Fruit fly (Drosophila melanogaster) whole organism, embryonic: ENCODE results near the gene SIDL.

Source experiments
- BEAF-32 ChIP-seq: fragments of 200-800 bp; sonication (Bioruptor generic); optimal IDR thresholded peaks from 3 replicates; lab custom pipeline; 2017; ENCODE audit warnings: missing biosample characterization, missing genetic modification characterization, mild to moderate bottlenecking, moderate library complexity, missing genetic modification reagents
- CG10267 ChIP-seq: fragments of 200-800 bp; sonication (Bioruptor generic); optimal IDR thresholded peaks from 2 replicates; lab custom pipeline; 2018; ENCODE audit warnings: missing biosample characterization, mild to moderate bottlenecking, missing genetic modification characterization, moderate library complexity
- CG12219 ChIP-seq: fragments of 200-800 bp; sonication (Bioruptor generic); optimal IDR thresholded peaks from 3 replicates; lab custom pipeline; 2018; ENCODE audit warnings: missing biosample characterization, mild to moderate bottlenecking, missing genetic modification characterization
- CG14710 ChIP-seq: fragments of 200-800 bp; sonication (Bioruptor generic); optimal IDR thresholded peaks from 3 replicates; lab custom pipeline; 2019; ENCODE audit warnings: missing biosample characterization, mild to moderate bottlenecking, missing genetic modification characterization, moderate library complexity
- CG1603 ChIP-seq: fragments of 200-800 bp; sonication (Bioruptor generic); optimal IDR thresholded peaks from 2 replicates; lab custom pipeline; 2019; ENCODE audit warnings: missing biosample characterization, mild to moderate bottlenecking, missing genetic modification characterization, moderate library complexity
- CG17802 ChIP-seq: fragments of 200-800 bp; sonication (Bioruptor generic); optimal IDR thresholded peaks from 2 replicates; lab custom pipeline; 2018; ENCODE audit warnings: missing biosample characterization, mild to moderate bottlenecking, missing genetic modification characterization, moderate library complexity
- CG18011 ChIP-seq: fragments of 200-800 bp; sonication (Bioruptor generic); optimal IDR thresholded peaks from 2 replicates; lab custom pipeline; 2017; ENCODE audit warnings: missing biosample characterization, missing genetic modification characterization, mild to moderate bottlenecking, moderate library complexity, missing genotype
- CG3281 ChIP-seq: fragments of 200-800 bp; sonication (Bioruptor generic); optimal IDR thresholded peaks from 3 replicates; lab custom pipeline; 2017; ENCODE audit warnings: missing biosample characterization, mild to moderate bottlenecking, missing genetic modification characterization
- CG34422 ChIP-seq: fragments of 200-800 bp; sonication (Bioruptor generic); IDR thresholded peaks from 3 replicates; pipeline ENCODE4 v1.3.6; 2022; ENCODE audit warnings: missing biosample characterization, missing genetic modification characterization
- CG42726 ChIP-seq: fragments of 200-800 bp; sonication (Bioruptor generic); IDR thresholded peaks from 2 replicates; pipeline ENCODE4 v1.3.6; 2022; ENCODE audit warnings: missing biosample characterization, missing genetic modification characterization; ENCODE audit not compliant: partially characterized antibody
- CG5953 ChIP-seq: fragments of 200-800 bp; sonication (Bioruptor generic); IDR thresholded peaks from 2 replicates; pipeline ENCODE4 v1.3.6; 2022; ENCODE audit warnings: missing biosample characterization, missing genetic modification characterization
- CG7372 ChIP-seq: fragments of 200-800 bp; sonication (Bioruptor generic); IDR thresholded peaks from 2 replicates; pipeline ENCODE4 v1.3.6; 2022; ENCODE audit warnings: missing biosample characterization, missing genetic modification characterization
- CG7556 ChIP-seq: fragments of 200-800 bp; sonication (Bioruptor generic); optimal IDR thresholded peaks from 2 replicates; lab custom pipeline; 2017; ENCODE audit warnings: missing biosample characterization, mild to moderate bottlenecking, missing genetic modification characterization
- CG9797 ChIP-seq: fragments of 200-800 bp; sonication (Bioruptor generic); optimal IDR thresholded peaks from 3 replicates; lab custom pipeline; 2018; ENCODE audit warnings: missing biosample characterization, mild to moderate bottlenecking, missing genetic modification characterization
- CHES-1-like ChIP-seq: fragments of 200-800 bp; sonication (Bioruptor generic); optimal IDR thresholded peaks from 2 replicates; lab custom pipeline; 2016; ENCODE audit warnings: missing biosample characterization, missing genetic modification characterization
- Dp ChIP-seq: fragments of 200-800 bp; sonication (Bioruptor generic); optimal IDR thresholded peaks from 2 replicates; lab custom pipeline; 2018; ENCODE audit warnings: missing biosample characterization, mild to moderate bottlenecking, missing genetic modification characterization, moderate library complexity
- E2f1 ChIP-seq: fragments of 200-800 bp; sonication (Bioruptor generic); IDR thresholded peaks from 2 replicates; pipeline ENCODE4 v1.3.6; 2022; ENCODE audit warnings: missing biosample characterization, missing genetic modification characterization
- E2f2 ChIP-seq: fragments of 200-800 bp; sonication (Bioruptor generic); IDR thresholded peaks from 2 replicates; pipeline ENCODE4 v1.3.6; 2022; ENCODE audit warnings: missing biosample characterization, missing genetic modification characterization
- GATAe ChIP-seq: fragments of 200-800 bp; sonication (Bioruptor generic); conservative IDR thresholded peaks from 2 replicates; pipeline ENCODE4 v1.3.6; 2022; ENCODE audit warnings: missing biosample characterization, missing genetic modification characterization
- Gug ChIP-seq: fragments of 200-800 bp; sonication (Bioruptor generic); IDR thresholded peaks from 4 replicates; pipeline ENCODE4 v1.3.6; 2022; ENCODE audit warnings: missing biosample characterization, missing genetic modification characterization
- MBD-R2 ChIP-seq: fragments of 200-800 bp; sonication (Bioruptor generic); IDR thresholded peaks from 2 replicates; pipeline ENCODE4 v1.3.6; 2022; ENCODE audit warnings: missing biosample characterization, missing genetic modification characterization
- MESR4 ChIP-seq: fragments of 200-800 bp; sonication (Bioruptor generic); optimal IDR thresholded peaks from 2 replicates; lab custom pipeline; 2018; ENCODE audit warnings: missing biosample characterization, mild to moderate bottlenecking, missing genetic modification characterization, moderate library complexity
- Max ChIP-seq: fragments of 200-800 bp; sonication (Bioruptor generic); optimal IDR thresholded peaks from 2 replicates; lab custom pipeline; 2016; ENCODE audit warnings: missing biosample characterization, mild to moderate bottlenecking, missing genetic modification characterization
- Mrtf ChIP-seq: fragments of 200-800 bp; sonication (Bioruptor generic); IDR thresholded peaks from 3 replicates; pipeline ENCODE4 v1.3.6; 2022; ENCODE audit warnings: missing biosample characterization, missing genetic modification characterization
- NFAT ChIP-seq: fragments of 200-800 bp; sonication (Bioruptor generic); IDR thresholded peaks from 2 replicates; pipeline ENCODE4 v1.3.6; 2022; ENCODE audit warnings: missing biosample characterization, missing genetic modification characterization
- Scr ChIP-seq: fragments of 200-800 bp; sonication (Bioruptor generic); IDR thresholded peaks from 2 replicates; pipeline ENCODE4 v1.3.6; 2022; ENCODE audit warnings: missing biosample characterization, missing genetic modification characterization; ENCODE audit not compliant: partially characterized antibody
- Stat92E ChIP-seq, 3 experiments: fragments of >200 bp in 2 of 3; fragments of 200-800 bp in 1 of 3; sonication (Bioruptor generic) in 1 of 3; optimal IDR thresholded peaks; 2 replicates each; lab custom pipeline; 2017 to 2019; ENCODE audit warnings: missing biosample characterization in 3 of 3, missing genetic modification characterization in 3 of 3, mild to moderate bottlenecking in 1 of 3, moderate library complexity in 1 of 3
- Vsx1 ChIP-seq: fragments of 200-800 bp; sonication (Bioruptor generic); optimal IDR thresholded peaks from 2 replicates; lab custom pipeline; 2017; ENCODE audit warnings: missing biosample characterization, mild to moderate bottlenecking, missing genetic modification characterization, missing genetic modification reagents
- YL-1 ChIP-seq: fragments of 200-800 bp; sonication (Bioruptor generic); optimal IDR thresholded peaks from 3 replicates; lab custom pipeline; 2017; ENCODE audit warnings: missing biosample characterization, mild to moderate bottlenecking, missing genetic modification characterization
- btn ChIP-seq: fragments of 200-800 bp; sonication (Bioruptor generic); optimal IDR thresholded peaks from 2 replicates; lab custom pipeline; 2016; ENCODE audit warnings: missing biosample characterization, missing genetic modification characterization
- croc ChIP-seq: fragments of 200-800 bp; sonication (Bioruptor generic); conservative IDR thresholded peaks from 3 replicates; pipeline ENCODE4 v1.3.6; 2022; ENCODE audit warnings: missing biosample characterization, missing genetic modification characterization
- dan ChIP-seq: fragments of 200-800 bp; sonication (Bioruptor generic); IDR thresholded peaks from 2 replicates; pipeline ENCODE4 v1.3.6; 2022; ENCODE audit warnings: missing biosample characterization, missing genetic modification characterization
- disco-r ChIP-seq: fragments of 200-800 bp; sonication (Bioruptor generic); optimal IDR thresholded peaks from 2 replicates; lab custom pipeline; 2016; ENCODE audit warnings: missing biosample characterization, missing genetic modification characterization
- dysf ChIP-seq: fragments of 200-800 bp; sonication (Bioruptor generic); IDR thresholded peaks from 3 replicates; pipeline ENCODE4 v1.3.6; 2022; ENCODE audit warnings: missing biosample characterization, missing genetic modification characterization
- ftz-f1 ChIP-seq: fragments of 200-800 bp; sonication (Bioruptor generic); optimal IDR thresholded peaks from 2 replicates; lab custom pipeline; 2016; ENCODE audit warnings: missing biosample characterization, missing genetic modification characterization
- gfzf ChIP-seq: fragments of 200-800 bp; sonication (Bioruptor generic); optimal IDR thresholded peaks from 2 replicates; lab custom pipeline; 2016; ENCODE audit warnings: missing biosample characterization, mild to moderate bottlenecking, missing genetic modification characterization, moderate library complexity
- her ChIP-seq: fragments of 200-800 bp; sonication (Bioruptor generic); optimal IDR thresholded peaks from 2 replicates; lab custom pipeline; 2016; ENCODE audit warnings: missing biosample characterization, missing genetic modification characterization
- mam ChIP-seq: fragments of 200-800 bp; sonication (Bioruptor generic); optimal IDR thresholded peaks from 3 replicates; lab custom pipeline; 2016; ENCODE audit warnings: missing biosample characterization, missing genetic modification characterization
- mirr ChIP-seq: fragments of 200-800 bp; sonication (Bioruptor generic); optimal IDR thresholded peaks from 3 replicates; lab custom pipeline; 2018; ENCODE audit warnings: missing biosample characterization, mild to moderate bottlenecking, missing genetic modification characterization
- pb ChIP-seq: fragments of 200-800 bp; sonication (Bioruptor generic); optimal IDR thresholded peaks from 3 replicates; lab custom pipeline; 2016; ENCODE audit warnings: missing biosample characterization, missing genetic modification characterization
- phol ChIP-seq: fragments of 200-800 bp; sonication (Bioruptor generic); optimal IDR thresholded peaks from 3 replicates; lab custom pipeline; 2018; ENCODE audit warnings: missing biosample characterization, mild to moderate bottlenecking, missing genetic modification characterization, moderate library complexity
- pros ChIP-seq: fragments of 200-800 bp; sonication (Bioruptor generic); optimal IDR thresholded peaks from 3 replicates; lab custom pipeline; 2019; ENCODE audit warnings: missing biosample characterization, mild to moderate bottlenecking, missing genetic modification characterization, moderate library complexity
- pzg ChIP-seq: fragments of 200-800 bp; sonication (Bioruptor generic); optimal IDR thresholded peaks from 3 replicates; lab custom pipeline; 2018; ENCODE audit warnings: missing biosample characterization, mild to moderate bottlenecking, missing genetic modification characterization, moderate library complexity
- sens ChIP-seq: fragments of 200-800 bp; sonication (Bioruptor generic); peaks from one replicate; lab custom pipeline; 2016; ENCODE audit warnings: missing biosample characterization, missing genetic modification characterization
- sens-2 ChIP-seq: fragments of 200-800 bp; sonication (Bioruptor generic); IDR thresholded peaks from 2 replicates; pipeline ENCODE4 v1.3.6; 2022; ENCODE audit warnings: missing biosample characterization, missing genetic modification characterization
- slou ChIP-seq: fragments of 200-800 bp; sonication (Bioruptor generic); optimal IDR thresholded peaks from 3 replicates; lab custom pipeline; 2016; ENCODE audit warnings: missing biosample characterization, missing genetic modification characterization
- ssp ChIP-seq: fragments of 200-800 bp; sonication (Bioruptor generic); IDR thresholded peaks from 2 replicates; pipeline ENCODE4 v1.3.6; 2022; ENCODE audit warnings: missing biosample characterization, missing genetic modification characterization
- stwl ChIP-seq: fragments of 200-800 bp; sonication (Bioruptor generic); optimal IDR thresholded peaks from 3 replicates; lab custom pipeline; 2018; ENCODE audit warnings: missing biosample characterization, mild to moderate bottlenecking, missing genetic modification characterization, moderate library complexity
- toy ChIP-seq: fragments of 200-800 bp; sonication (Bioruptor generic); IDR thresholded peaks from 2 replicates; pipeline ENCODE4 v1.3.6; 2022; ENCODE audit warnings: missing biosample characterization, missing genetic modification characterization
- wor ChIP-seq: fragments of 200-800 bp; sonication (Bioruptor generic); IDR thresholded peaks from 2 replicates; pipeline ENCODE4 v1.3.6; 2022; ENCODE audit warnings: missing biosample characterization, missing genetic modification characterization
- zen2 ChIP-seq: fragments of 200-800 bp; sonication (Bioruptor generic); IDR thresholded peaks from 3 replicates; pipeline ENCODE4 v1.3.6; 2022; ENCODE audit warnings: missing biosample characterization, missing genetic modification characterization; ENCODE audit not compliant: partially characterized antibody

Gene SIDL

DNA sequence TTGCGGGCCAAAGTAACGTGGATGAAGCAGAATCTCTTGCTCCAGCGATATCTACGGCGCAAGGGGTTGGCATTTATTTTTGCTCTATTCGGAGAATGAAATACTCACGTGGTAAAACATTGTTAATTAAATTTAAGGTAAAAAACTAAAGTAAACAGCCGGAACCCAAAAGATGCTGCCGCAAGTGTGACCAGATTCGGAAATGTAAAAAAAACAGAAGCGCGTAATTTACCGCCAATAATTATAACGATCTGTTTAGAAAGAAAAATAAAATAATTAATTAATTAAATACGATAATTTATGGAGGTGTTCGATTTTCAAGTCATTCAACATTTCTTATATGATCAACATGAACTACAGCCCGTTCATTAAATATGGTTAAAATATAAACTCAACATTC lies 4.3 kb upstream of the SIDL start, which contains the start of gene Polr2G (continued):
- TF ChIP-seq Max (GFP tag; lab: Kevin White, UChicago), result no peak
- peak; percentile 48 for TF ChIP-seq CG9797 (GFP tag; lab: Kevin White, UChicago)
- peak; percentile 19 for TF ChIP-seq pzg (GFP tag; lab: Kevin White, UChicago)
- TF ChIP-seq dysf, result no peak
- peak; percentile 61 for TF ChIP-seq MESR4 (GFP tag; lab: Kevin White, UChicago)
- TF ChIP-seq pb (GFP tag; lab: Kevin White, UChicago), result no peak
- no peak for TF ChIP-seq ssp
- TF ChIP-seq CG1603 (tag; lab: Kevin White, UChicago), result no peak
- peak; percentile 67 for TF ChIP-seq E2f2 (GFP tag; lab: Robert Waterston, UW)
- TF ChIP-seq her (GFP tag; lab: Kevin White, UChicago), result no peak
- no peak for TF ChIP-seq GATAe (GFP tag; lab: Robert Waterston, UW)
- TF ChIP-seq CG18011 (GFP tag; lab: Kevin White, UChicago), result no peak
- TF ChIP-seq Gug, result no peak
- no peak for TF ChIP-seq CHES-1-like (GFP tag; lab: Kevin White, UChicago)
- TF ChIP-seq Vsx1 (GFP tag; lab: Kevin White, UChicago), result no peak
- no peak for TF ChIP-seq CG42726
- TF ChIP-seq sens-2 (GFP tag; lab: Robert Waterston, UW), result no peak
- TF ChIP-seq toy (GFP tag; lab: Robert Waterston, UW), result no peak
- TF ChIP-seq phol, result no peak
- TF ChIP-seq wor (GFP tag; lab: Robert Waterston, UW), result no peak
- TF ChIP-seq dan (GFP tag; lab: Robert Waterston, UW), result no peak
- TF ChIP-seq slou, result no peak
- TF ChIP-seq ftz-f1 (GFP tag; lab: Kevin White, UChicago), result no peak
- no peak for TF ChIP-seq zen2 (GFP tag; lab: Robert Waterston, UW)
- TF ChIP-seq Dp (GFP tag; lab: Kevin White, UChicago), result peak; percentile 67
- TF ChIP-seq Scr (GFP tag; lab: Robert Waterston, UW), result peak; percentile 15; the same call in 1 of the 2 replicates
- no peak for TF ChIP-seq mam (GFP tag; lab: Kevin White, UChicago)
- TF ChIP-seq CG3281, result no peak
- no peak for TF ChIP-seq CG12219 (GFP tag; lab: Kevin White, UChicago)
- TF ChIP-seq Mrtf (GFP tag; lab: Robert Waterston, UW), result no peak
- peak; percentile 42 for TF ChIP-seq sens (GFP tag; lab: Kevin White, UChicago)
- TF ChIP-seq BEAF-32, result peak; percentile 14
- TF ChIP-seq CG17802 (tag; lab: Kevin White, UChicago), result no peak
- TF ChIP-seq gfzf (GFP tag; lab: Kevin White, UChicago), result peak; percentile 63
- TF ChIP-seq CG7372, result no peak
- peak; percentile 10 for TF ChIP-seq CG14710 (tag; lab: Kevin White, UChicago)
- peak; percentile 10 for TF ChIP-seq CG10267 (tag; lab: Kevin White, UChicago)
- TF ChIP-seq CG34422, result peak; percentile 13; the same call in 1 of the 3 replicates
- TF ChIP-seq btn (GFP tag; lab: Kevin White, UChicago), result no peak
- no peak for TF ChIP-seq mirr (GFP tag; lab: Kevin White, UChicago)
- peak; percentile 24; the same call in 1 of the 2 replicates for TF ChIP-seq E2f1 (GFP tag; lab: Robert Waterston, UW)
- no peak for TF ChIP-seq Stat92E (GFP tag; optimal IDR thresholded peaks at IDR 0.05; lab: Kevin White, UChicago)
- TF ChIP-seq CG5953 (GFP tag; lab: Robert Waterston, UW), result no peak
- TF ChIP-seq pros (GFP tag; lab: Kevin White, UChicago), result no peak
- TF ChIP-seq NFAT (GFP tag; lab: Robert Waterston, UW), result no peak
- peak; percentile 30 for TF ChIP-seq stwl (tag; lab: Kevin White, UChicago)
- no peak for TF ChIP-seq disco-r
- TF ChIP-seq YL-1 (GFP tag; lab: Kevin White, UChicago), result peak; percentile 34
- TF ChIP-seq CG7556 (GFP tag; lab: Kevin White, UChicago), result no peak
- TF ChIP-seq croc (GFP tag; lab: Robert Waterston, UW), result no peak
- TF ChIP-seq MBD-R2 (GFP tag; lab: Robert Waterston, UW), result peak; percentile 70
